Worm (Caenorhabditis elegans): ENCODE data around the gene C56G2.15.

- TF ChIP-seq hnd-1 (tag; optimal IDR thresholded peaks at IDR 0.05) (no peak), ets-7 (tag; optimal IDR thresholded peaks at IDR 0.05) (no peak), ama-1 (optimal IDR thresholded peaks at IDR 0.05) (no peak), tra-4 (tag; optimal IDR thresholded peaks at IDR 0.05) (no peak), flt-1 (GFP tag; IDR thresholded peaks at IDR 0.05) (no peak), hmbx-1 (tag; optimal IDR thresholded peaks at IDR 0.05) (no peak), B0310.2 (tag; optimal IDR thresholded peaks at IDR 0.05) (no peak), aly-1 (tag; optimal IDR thresholded peaks at IDR 0.05) (no peak), ceh-36 (tag; optimal IDR thresholded peaks at IDR 0.05) (no peak)
Measured at ce11 chrIII:6411914-6412313, 44.2 kb upstream of the C56G2.15 start, which contains the start of gene C05D11.5.

Data from whole organism, early embryonic.